Fruit fly (Drosophila melanogaster) whole organism, adult: ENCODE results near the gene Mpp6.
A peak's percentile ranks its signal among the peaks of the same experiment; 100 is the strongest.

Experiments
- CG12768 ChIP-seq: fragments of 200-800 bp; sonication (Bioruptor generic); optimal IDR thresholded peaks from 2 replicates; lab custom pipeline; 2017; ENCODE audit warnings: missing biosample characterization, missing genetic modification characterization, mild to moderate bottlenecking, moderate library complexity, missing genetic modification reagents
- CG14711 ChIP-seq: fragments of 200-800 bp; sonication (Bioruptor generic); optimal IDR thresholded peaks from 2 replicates; lab custom pipeline; 2018; ENCODE audit warnings: missing biosample characterization, mild to moderate bottlenecking, missing genetic modification characterization, moderate library complexity
- CG7045 ChIP-seq: fragments of 200-800 bp; sonication (Bioruptor generic); optimal IDR thresholded peaks from 2 replicates; lab custom pipeline; 2017; ENCODE audit warnings: missing biosample characterization, mild to moderate bottlenecking, missing genetic modification characterization
- CG7101 ChIP-seq: fragments of 200-800 bp; sonication (Bioruptor generic); optimal IDR thresholded peaks from 2 replicates; lab custom pipeline; 2018; ENCODE audit warnings: missing biosample characterization, mild to moderate bottlenecking, missing genetic modification characterization, moderate library complexity
- Clk ChIP-seq: fragments of 200-800 bp; sonication (Bioruptor generic); optimal IDR thresholded peaks from 2 replicates; lab custom pipeline; 2017; ENCODE audit warnings: missing biosample characterization, missing genetic modification characterization
- bab1 ChIP-seq: fragments of 200-800 bp; sonication (Bioruptor generic); optimal IDR thresholded peaks from 3 replicates; lab custom pipeline; 2019; ENCODE audit warnings: missing biosample characterization, mild to moderate bottlenecking, missing genetic modification characterization, moderate library complexity
- cnc ChIP-seq, 2 experiments: fragments of >200 bp; optimal IDR thresholded peaks; 2 replicates each; lab custom pipeline; 2017
- pad ChIP-seq: fragments of 200-800 bp; sonication (Bioruptor generic); optimal IDR thresholded peaks from 3 replicates; lab custom pipeline; 2017; ENCODE audit warnings: missing biosample characterization, missing genetic modification characterization, mild to moderate bottlenecking, moderate library complexity, missing genetic modification reagents
- tj ChIP-seq: fragments of 200-800 bp; sonication (Bioruptor generic); optimal IDR thresholded peaks from 3 replicates; lab custom pipeline; 2017; ENCODE audit warnings: missing biosample characterization, mild to moderate bottlenecking, missing genetic modification characterization, moderate library complexity
- toe ChIP-seq: fragments of 200-800 bp; sonication (Bioruptor generic); optimal IDR thresholded peaks from 2 replicates; lab custom pipeline; 2016; ENCODE audit warnings: missing biosample characterization, missing genetic modification characterization

DNA sequence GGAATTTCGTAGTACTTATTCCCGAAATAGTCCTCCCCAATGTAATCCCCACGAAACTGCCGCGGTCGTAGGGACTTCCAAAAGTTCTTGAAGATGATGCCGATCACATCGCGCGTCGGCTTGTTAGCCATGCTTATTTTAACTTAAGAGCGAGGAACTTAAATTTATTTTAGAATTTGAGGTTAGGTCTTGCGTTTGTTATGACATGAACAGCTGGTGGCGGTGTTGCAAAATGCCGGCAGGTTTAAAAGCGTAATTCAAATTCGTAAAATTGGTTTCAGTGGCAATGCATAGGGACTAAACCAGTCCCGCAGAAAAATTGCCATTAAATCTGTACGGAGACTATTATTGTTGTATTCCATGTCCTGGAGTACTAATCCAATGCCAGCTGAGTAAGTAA, 10.3 kb downstream of the Mpp6 start:
- TF ChIP-seq Clk, result no peak
- TF ChIP-seq bab1 (GFP tag; lab: Kevin White, UChicago), result peak; percentile 30
- TF ChIP-seq CG7045, result no peak
- no peak for TF ChIP-seq tj (GFP tag; lab: Kevin White, UChicago)
- TF ChIP-seq CG7101 (tag; lab: Kevin White, UChicago), result peak; percentile 54
- TF ChIP-seq cnc (optimal IDR thresholded peaks at IDR 0.05; lab: Kevin White, UChicago), result no peak
- TF ChIP-seq CG12768 (GFP tag; lab: Kevin White, UChicago), result no peak
- peak; percentile 81 for TF ChIP-seq CG14711 (tag; lab: Kevin White, UChicago)
- peak; percentile 49 for TF ChIP-seq pad (GFP tag; lab: Kevin White, UChicago)
- no peak for TF ChIP-seq toe (GFP tag; lab: Kevin White, UChicago)
